Worm (Caenorhabditis elegans) whole organism, dauer: Measurements from ENCODE around the gene F25B3.4.

Experiments
- unc-62 ChIP-seq: sonication (generic microtip); optimal IDR thresholded peaks from 2 replicates; lab custom pipeline; 2017; ENCODE audit warnings: missing biosample characterization, missing genetic modification reagents, missing genetic modification characterization

F25B3.4 gene

ce11 chrV:9518832-9519231 is 49.8 kb downstream of the F25B3.4 start, which contains the start of gene C50F4.8:
Gene C50F4.8 (minus strand): TSS chrV:9518859.
- no peak for TF ChIP-seq unc-62 (GFP tag; lab: Kevin White, UChicago)

ce11 chrV:9516280-9516679 is 52.3 kb downstream of the F25B3.4 start:
- TF ChIP-seq unc-62 (GFP tag; lab: Kevin White, UChicago): no peak
